Fruit fly (Drosophila melanogaster): ENCODE data around the gene GILT3.

The GILT3 gene

DNA sequence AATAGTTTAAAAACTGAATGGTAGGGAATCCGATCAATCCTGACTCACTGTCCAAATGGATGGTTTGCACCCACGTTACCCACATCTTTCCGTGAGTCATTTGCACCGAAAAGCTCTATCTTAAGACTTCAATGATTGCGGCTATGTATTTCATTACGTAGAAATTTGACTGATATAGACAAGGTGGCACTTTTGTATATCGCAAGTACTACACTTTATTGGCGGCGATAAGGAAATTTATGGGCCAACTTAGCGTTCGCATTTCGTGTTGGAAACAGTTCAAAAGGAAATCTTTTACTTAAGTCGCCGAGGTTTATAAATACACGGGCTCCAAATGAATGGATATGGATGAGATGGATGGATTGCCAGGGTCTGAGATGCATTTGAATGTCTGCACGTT is 37.7 kb downstream of the GILT3 start:
- TF ChIP-seq CG33017 (tag; optimal IDR thresholded peaks at IDR 0.05): no peak
- no peak for TF ChIP-seq Hr96 (GFP tag; optimal IDR thresholded peaks at IDR 0.05)
- peak; percentile 47 for TF ChIP-seq kay (GFP tag; ENCODE audit: borderline replicate concordance)
- TF ChIP-seq Mnt (GFP tag; optimal IDR thresholded peaks at IDR 0.05): no peak
- no peak for TF ChIP-seq CG7101 (tag; optimal IDR thresholded peaks at IDR 0.05)

DNA sequence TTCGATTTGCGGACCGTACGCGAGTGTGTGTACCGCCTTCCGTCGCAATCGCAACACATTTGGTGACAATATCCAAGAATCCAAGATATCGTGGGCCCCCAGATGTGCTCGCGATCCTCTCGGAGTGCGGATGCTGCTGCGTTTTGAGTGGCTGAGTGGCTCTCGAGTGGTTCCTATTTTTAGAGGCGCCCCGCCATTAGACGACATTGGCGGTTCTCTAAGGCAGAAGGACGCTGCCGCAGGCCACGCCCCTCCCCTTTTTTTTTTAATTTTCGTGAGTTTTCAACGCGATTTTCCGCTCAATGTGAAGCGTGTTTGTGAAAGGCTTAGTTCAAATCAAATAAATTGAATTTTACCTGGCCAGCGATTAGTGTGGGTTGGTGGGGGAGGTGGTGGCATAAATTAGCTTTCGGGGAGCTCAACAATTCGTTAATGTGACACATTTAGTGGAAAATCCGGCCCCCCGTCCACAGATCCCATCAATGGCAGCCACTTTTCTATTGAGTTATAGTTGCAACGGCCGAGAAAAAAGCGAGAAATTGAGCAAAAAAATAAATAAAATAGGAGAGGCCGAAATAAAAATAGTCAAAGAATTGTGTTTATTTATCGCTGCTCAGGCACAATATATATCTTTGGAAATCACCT is 41.3 kb downstream of the GILT3 start, which contains the start of gene nau:
Gene nau (minus strand): TSS at position 61 of the 645 bp plus-strand sequence.
- TF ChIP-seq Crg-1 (GFP tag; optimal IDR thresholded peaks at IDR 0.05) (no peak), ovo (GFP tag; optimal IDR thresholded peaks at IDR 0.05) (no peak), tj (GFP tag; optimal IDR thresholded peaks at IDR 0.05) (no peak), CG12768 (GFP tag; optimal IDR thresholded peaks at IDR 0.05) (no peak), cic (GFP tag; optimal IDR thresholded peaks at IDR 0.05) (no peak), Clk (GFP tag; optimal IDR thresholded peaks at IDR 0.05) (no peak), CG1620 (GFP tag; optimal IDR thresholded peaks at IDR 0.05) (no peak), CG7101 (tag; optimal IDR thresholded peaks at IDR 0.05) (no peak), CG33017 (tag; optimal IDR thresholded peaks at IDR 0.05) (no peak)

DNA sequence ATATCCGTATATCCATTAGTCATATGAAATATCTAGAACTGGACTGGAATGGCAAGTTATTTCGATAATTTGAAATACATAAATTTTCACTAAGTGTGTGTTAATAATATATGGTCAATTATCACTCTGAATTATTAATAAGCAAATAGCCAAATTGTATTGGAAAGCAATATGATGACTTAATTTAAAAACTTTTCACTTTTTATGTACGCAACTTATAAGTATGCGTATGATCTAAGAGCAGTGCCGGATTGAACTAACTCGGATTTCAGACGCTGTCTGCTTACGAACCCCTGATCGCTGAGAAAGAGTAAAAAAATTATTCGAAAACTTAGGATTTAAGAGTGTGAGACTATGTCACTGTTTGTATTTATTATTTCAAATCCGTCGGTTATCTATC is 44.4 kb downstream of the GILT3 start, which contains the start of gene CG10232:
Gene CG10232 (minus strand): TSS at position 101 of the 400 bp plus-strand sequence.
- TF ChIP-seq pad (GFP tag; optimal IDR thresholded peaks at IDR 0.05): no peak
- no peak for TF ChIP-seq CG7101 (tag; optimal IDR thresholded peaks at IDR 0.05)
- no peak for TF ChIP-seq CG33017 (tag; optimal IDR thresholded peaks at IDR 0.05)
- no peak for TF ChIP-seq Crg-1 (GFP tag; optimal IDR thresholded peaks at IDR 0.05)
- TF ChIP-seq toe (GFP tag; optimal IDR thresholded peaks at IDR 0.05): no peak
- TF ChIP-seq CG12768 (GFP tag; optimal IDR thresholded peaks at IDR 0.05): no peak
- TF ChIP-seq CG11617 (GFP tag; optimal IDR thresholded peaks at IDR 0.05): no peak
- no peak for TF ChIP-seq CG14711 (tag; optimal IDR thresholded peaks at IDR 0.05)
- no peak for TF ChIP-seq tj (GFP tag; optimal IDR thresholded peaks at IDR 0.05)
- no peak for TF ChIP-seq CG1620 (GFP tag; optimal IDR thresholded peaks at IDR 0.05)
- TF ChIP-seq Clk (GFP tag; optimal IDR thresholded peaks at IDR 0.05): no peak
- TF ChIP-seq cic (GFP tag; optimal IDR thresholded peaks at IDR 0.05): no peak
- TF ChIP-seq bab1 (GFP tag; optimal IDR thresholded peaks at IDR 0.05): no peak

DNA sequence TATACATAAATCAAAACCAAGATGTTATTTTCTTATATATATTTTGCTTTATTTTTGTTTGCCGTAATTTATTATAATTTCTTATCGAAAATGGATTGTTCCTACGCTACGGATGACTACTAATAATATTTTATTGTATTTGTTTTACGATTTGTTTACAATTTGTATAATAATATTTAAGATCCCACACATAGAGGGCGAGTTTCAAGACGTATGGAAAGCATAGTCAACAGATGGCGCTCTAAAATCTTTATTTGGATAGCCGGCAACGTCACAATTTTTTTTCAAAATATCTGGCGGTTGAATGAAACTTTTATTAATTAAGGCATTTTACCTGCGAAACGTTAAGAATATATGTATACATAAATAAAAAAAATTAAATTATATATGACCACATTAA is 44.8 kb downstream of the GILT3 start:
- TF ChIP-seq Crg-1 (GFP tag; optimal IDR thresholded peaks at IDR 0.05) (peak; percentile 35), CG1620 (GFP tag; optimal IDR thresholded peaks at IDR 0.05) (peak; percentile 60), CG7101 (tag; optimal IDR thresholded peaks at IDR 0.05) (peak; percentile 58), bab1 (GFP tag; optimal IDR thresholded peaks at IDR 0.05) (peak; percentile 78), CG5204 (GFP tag; optimal IDR thresholded peaks at IDR 0.05) (no peak), Clk (GFP tag; optimal IDR thresholded peaks at IDR 0.05) (no peak), cnc (optimal IDR thresholded peaks at IDR 0.05) (no peak), CG14711 (tag; optimal IDR thresholded peaks at IDR 0.05) (no peak), toe (GFP tag; optimal IDR thresholded peaks at IDR 0.05) (peak; percentile 58), CG33017 (tag; optimal IDR thresholded peaks at IDR 0.05) (peak; percentile 12), cic (GFP tag; optimal IDR thresholded peaks at IDR 0.05) (peak; percentile 25), Hr96 (GFP tag; optimal IDR thresholded peaks at IDR 0.05) (peak; percentile 36), Mnt (GFP tag; optimal IDR thresholded peaks at IDR 0.05) (peak; percentile 35), tj (GFP tag; optimal IDR thresholded peaks at IDR 0.05) (no peak), pad (GFP tag; optimal IDR thresholded peaks at IDR 0.05) (no peak), CG7045 (GFP tag; optimal IDR thresholded peaks at IDR 0.05) (peak; percentile 30), kay (GFP tag; ENCODE audit: borderline replicate concordance) (peak; percentile 83), ovo (GFP tag; optimal IDR thresholded peaks at IDR 0.05) (no peak), CG11617 (GFP tag; optimal IDR thresholded peaks at IDR 0.05) (no peak), CG12768 (GFP tag; optimal IDR thresholded peaks at IDR 0.05) (no peak)

DNA sequence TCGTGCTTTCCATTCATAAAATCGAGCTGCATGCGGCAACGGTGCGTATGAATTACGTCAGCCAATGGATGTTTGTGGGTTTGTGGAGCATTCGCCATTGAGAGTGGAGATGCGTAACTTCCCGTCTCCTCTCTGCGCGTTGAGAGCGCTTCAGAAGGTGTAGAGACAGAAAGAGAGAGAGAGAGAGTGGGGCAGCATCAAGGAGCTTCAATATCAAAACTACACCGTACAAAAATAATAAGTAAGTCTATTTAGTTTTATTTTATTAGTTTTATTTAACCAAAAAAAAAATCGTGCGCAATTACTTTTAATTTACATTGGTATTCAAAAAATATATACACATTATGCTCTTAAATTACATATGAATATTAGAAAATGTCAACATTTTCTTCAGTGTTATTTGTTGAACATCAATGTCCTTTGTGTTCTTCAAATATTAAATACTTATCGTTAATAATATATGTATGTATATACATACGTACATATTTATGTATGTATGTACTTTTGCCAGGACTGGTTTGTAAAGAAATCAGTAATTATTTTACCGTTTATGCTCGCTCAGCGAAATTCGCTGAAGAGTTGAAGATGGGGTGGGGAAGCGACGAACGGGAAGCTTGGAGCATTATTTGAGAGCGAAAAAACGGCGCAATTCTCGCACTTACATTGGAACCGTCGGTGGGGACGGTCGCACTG is 45.7 kb downstream of the GILT3 start, which contains the start of gene CG10365:
Gene CG10365 (plus strand): TSS at position 652 of the 693 bp plus-strand sequence.
- peak; percentile 81 for TF ChIP-seq kay (GFP tag; ENCODE audit: borderline replicate concordance)
- no peak for TF ChIP-seq Crg-1 (GFP tag; optimal IDR thresholded peaks at IDR 0.05)
- peak; percentile 83 for TF ChIP-seq CG33017 (tag; optimal IDR thresholded peaks at IDR 0.05)
- no peak for TF ChIP-seq ovo (GFP tag; optimal IDR thresholded peaks at IDR 0.05)
- peak; percentile 27 for TF ChIP-seq CG5204 (GFP tag; optimal IDR thresholded peaks at IDR 0.05)
- TF ChIP-seq CG14711 (tag; optimal IDR thresholded peaks at IDR 0.05): peak; percentile 83
- TF ChIP-seq pad (GFP tag; optimal IDR thresholded peaks at IDR 0.05): peak; percentile 98
- peak; percentile 98 for TF ChIP-seq tj (GFP tag; optimal IDR thresholded peaks at IDR 0.05)
- TF ChIP-seq CG7101 (tag; optimal IDR thresholded peaks at IDR 0.05): peak; percentile 78
- peak; percentile 73 for TF ChIP-seq CG7045 (GFP tag; optimal IDR thresholded peaks at IDR 0.05)
- TF ChIP-seq bab1 (GFP tag; optimal IDR thresholded peaks at IDR 0.05): no peak

DNA sequence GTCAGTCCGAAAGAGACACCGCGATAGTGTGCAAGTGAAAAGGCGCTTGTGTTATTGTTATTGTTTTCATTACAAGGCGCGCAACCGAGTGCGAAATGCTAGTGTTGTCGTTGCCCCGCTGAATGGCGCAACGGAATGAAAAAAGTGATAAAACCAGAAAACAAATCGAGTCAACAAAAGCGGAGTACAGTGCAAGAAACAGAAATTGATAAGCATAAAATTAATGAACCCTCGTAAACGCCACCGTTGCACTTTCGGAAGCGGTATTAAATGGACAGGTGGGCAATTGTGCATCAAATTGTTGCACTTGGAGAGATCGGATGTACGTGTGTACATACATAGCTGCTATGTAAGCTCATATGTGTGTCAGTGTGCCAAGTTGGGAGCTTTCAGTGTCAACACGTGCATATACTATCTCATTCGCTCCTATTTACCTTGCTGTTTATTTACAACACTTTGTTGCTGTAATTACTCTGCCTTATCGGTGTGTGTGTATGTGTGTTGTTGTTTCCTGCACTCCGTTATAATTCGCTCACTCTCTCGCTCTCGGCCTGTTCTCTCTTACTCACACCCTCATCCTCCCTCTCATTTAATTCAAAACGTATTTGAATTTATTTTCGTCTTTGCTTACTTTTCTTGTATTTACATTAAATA is 46.4 kb downstream of the GILT3 start:
- TF ChIP-seq kay (GFP tag; ENCODE audit: borderline replicate concordance): peak; percentile 98
- peak; percentile 88 for TF ChIP-seq tj (GFP tag; optimal IDR thresholded peaks at IDR 0.05)
- peak; percentile 92 for TF ChIP-seq Crg-1 (GFP tag; optimal IDR thresholded peaks at IDR 0.05)
- peak; percentile 65 for TF ChIP-seq Hr96 (GFP tag; optimal IDR thresholded peaks at IDR 0.05)
- peak; percentile 99 for TF ChIP-seq cic (GFP tag; optimal IDR thresholded peaks at IDR 0.05)
- TF ChIP-seq Mnt (GFP tag; optimal IDR thresholded peaks at IDR 0.05): peak; percentile 91
- TF ChIP-seq cnc (optimal IDR thresholded peaks at IDR 0.05): no peak
- peak; percentile 77 for TF ChIP-seq CG7101 (tag; optimal IDR thresholded peaks at IDR 0.05)
- peak; percentile 55 for TF ChIP-seq CG12768 (GFP tag; optimal IDR thresholded peaks at IDR 0.05)
- TF ChIP-seq Clk (GFP tag; optimal IDR thresholded peaks at IDR 0.05): peak; percentile 81
- TF ChIP-seq CG33017 (tag; optimal IDR thresholded peaks at IDR 0.05): peak; percentile 72
- TF ChIP-seq pad (GFP tag; optimal IDR thresholded peaks at IDR 0.05): peak; percentile 89
- peak; percentile 80 for TF ChIP-seq CG7045 (GFP tag; optimal IDR thresholded peaks at IDR 0.05)
- TF ChIP-seq CG1620 (GFP tag; optimal IDR thresholded peaks at IDR 0.05): no peak
- TF ChIP-seq ovo (GFP tag; optimal IDR thresholded peaks at IDR 0.05): peak; percentile 94
- no peak for TF ChIP-seq CG14711 (tag; optimal IDR thresholded peaks at IDR 0.05)
- TF ChIP-seq toe (GFP tag; optimal IDR thresholded peaks at IDR 0.05): peak; percentile 54
- peak; percentile 11 for TF ChIP-seq CG5204 (GFP tag; optimal IDR thresholded peaks at IDR 0.05)
- TF ChIP-seq CG11617 (GFP tag; optimal IDR thresholded peaks at IDR 0.05): peak; percentile 79
- TF ChIP-seq bab1 (GFP tag; optimal IDR thresholded peaks at IDR 0.05): peak; percentile 4
